Fruit fly (Drosophila melanogaster): ENCODE results near the gene Alp12.

The Alp12 gene

dm6 chr2L:19376145-19376544, 47.7 kb upstream of the Alp12 start (continued):
- TF ChIP-seq CG18619 (GFP tag; optimal IDR thresholded peaks at IDR 0.05) (no peak), CG3726 (GFP tag; IDR thresholded peaks at IDR 0.05) (0 out of 3 replicates have a peak, but pooled peaks have one; percentile 23), CG31224 (GFP tag; IDR thresholded peaks at IDR 0.05) (no peak), Mad (GFP tag; optimal IDR thresholded peaks at IDR 0.05) (no peak), gcm (GFP tag; optimal IDR thresholded peaks at IDR 0.05) (no peak), Ravus (GFP tag; IDR thresholded peaks at IDR 0.05) (no peak)

DNA sequence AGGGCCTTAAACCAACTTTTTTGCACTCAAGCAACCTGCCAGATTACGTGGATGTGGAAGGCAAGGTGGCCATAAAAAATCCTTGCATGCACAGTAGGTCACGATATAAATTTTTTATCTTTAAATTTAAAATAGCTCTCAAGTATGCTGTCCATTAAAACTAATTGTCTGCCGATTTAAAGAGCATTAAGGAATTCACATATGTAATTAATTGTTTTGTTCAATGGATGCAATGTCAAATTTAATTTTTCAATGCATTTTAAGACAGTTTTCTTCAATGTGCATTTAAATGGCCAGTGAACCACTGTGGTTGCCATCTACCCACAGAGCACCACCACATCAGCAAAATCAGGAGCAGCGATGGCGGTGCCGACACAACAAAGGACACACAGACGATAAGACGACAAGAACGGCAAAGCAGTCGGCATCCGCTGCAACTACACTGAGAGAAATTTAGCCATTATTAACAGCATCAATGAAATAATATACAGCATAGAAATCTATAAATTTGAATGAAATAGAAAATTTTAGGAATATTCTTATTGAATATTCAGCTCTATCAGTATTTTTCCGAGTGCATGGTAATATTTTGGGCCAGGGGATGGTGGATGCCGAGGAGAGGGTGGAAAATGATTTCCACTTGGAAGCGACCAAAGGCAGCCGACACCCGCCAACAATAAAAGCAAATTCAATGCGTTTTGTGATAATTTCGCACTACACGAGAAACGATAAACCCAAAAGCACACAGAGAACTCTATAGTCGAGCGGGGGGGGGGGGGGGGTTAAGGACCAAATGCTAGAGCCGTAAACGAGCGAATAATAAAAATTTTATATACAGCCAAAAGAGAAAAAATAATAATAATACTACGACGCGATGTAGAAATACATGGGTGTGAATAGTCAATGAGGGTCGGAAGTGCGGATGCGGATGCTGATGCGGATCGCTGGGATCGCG, 46.4 kb upstream of the Alp12 start:
- TF ChIP-seq CG11093 (GFP tag; IDR thresholded peaks at IDR 0.05), result 0 out of 3 replicates have a peak, but pooled peaks have one; percentile 34
- peak; percentile 3 for TF ChIP-seq Deaf1 (tag; optimal IDR thresholded peaks at IDR 0.05)
- peak; percentile 53 for TF ChIP-seq tio (GFP tag; optimal IDR thresholded peaks at IDR 0.05)
- peak; percentile 64 for TF ChIP-seq fd96Cb (tag; optimal IDR thresholded peaks at IDR 0.05)
- no peak for TF ChIP-seq unc-4 (GFP tag; IDR thresholded peaks at IDR 0.05; ENCODE audit: partially characterized antibody)
- peak; percentile 8 for TF ChIP-seq Lhr (GFP tag; optimal IDR thresholded peaks at IDR 0.05)
- TF ChIP-seq ssp (GFP tag; IDR thresholded peaks at IDR 0.05), result no peak
- TF ChIP-seq slp2 (GFP tag; optimal IDR thresholded peaks at IDR 0.05), result no peak
- no peak for TF ChIP-seq CG15073 (GFP tag; optimal IDR thresholded peaks at IDR 0.05)
- no peak for TF ChIP-seq h (optimal IDR thresholded peaks at IDR 0.05)
- peak; percentile 3 for TF ChIP-seq CG16863 (GFP tag; optimal IDR thresholded peaks at IDR 0.05)
- no peak for TF ChIP-seq Jarid2 (GFP tag; optimal IDR thresholded peaks at IDR 0.05)
- TF ChIP-seq CG12071 (GFP tag; optimal IDR thresholded peaks at IDR 0.05), result peak; percentile 10
- TF ChIP-seq CG6272 (GFP tag; IDR thresholded peaks at IDR 0.05), result no peak
- no peak for TF ChIP-seq corto (GFP tag; optimal IDR thresholded peaks at IDR 0.05)
- no peak for TF ChIP-seq CG32772 (GFP tag; IDR thresholded peaks at IDR 0.05)
- no peak for TF ChIP-seq NFAT (GFP tag; IDR thresholded peaks at IDR 0.05)
- TF ChIP-seq CG1832 (GFP tag; optimal IDR thresholded peaks at IDR 0.05), result no peak
- TF ChIP-seq klu (GFP tag; IDR thresholded peaks at IDR 0.05), result no peak
- TF ChIP-seq CG14965 (GFP tag; optimal IDR thresholded peaks at IDR 0.05; ENCODE audit: borderline replicate concordance), result no peak
- TF ChIP-seq Doc3 (GFP tag; IDR thresholded peaks at IDR 0.05; ENCODE audit: partially characterized antibody), result no peak
- peak; percentile 49 for TF ChIP-seq CG2875 (GFP tag; optimal IDR thresholded peaks at IDR 0.05)
- peak; percentile 64 for TF ChIP-seq crol (GFP tag; IDR thresholded peaks at IDR 0.05)
- TF ChIP-seq nom (GFP tag; optimal IDR thresholded peaks at IDR 0.05), result no peak
- no peak for TF ChIP-seq cwo (GFP tag; optimal IDR thresholded peaks at IDR 0.05)
- TF ChIP-seq pum (GFP tag; optimal IDR thresholded peaks at IDR 0.05), result no peak
- TF ChIP-seq pnt (GFP tag; optimal IDR thresholded peaks at IDR 0.05), result no peak
- TF ChIP-seq CG7745 (tag; optimal IDR thresholded peaks at IDR 0.05), result no peak
- TF ChIP-seq Opbp (GFP tag; IDR thresholded peaks at IDR 0.05; ENCODE audit: partially characterized antibody), result no peak
- no peak for TF ChIP-seq E2f2 (GFP tag; IDR thresholded peaks at IDR 0.05)
- no peak for TF ChIP-seq CG15011 (GFP tag; optimal IDR thresholded peaks at IDR 0.05)
- no peak for TF ChIP-seq Dek (tag; optimal IDR thresholded peaks at IDR 0.05)
- no peak for TF ChIP-seq hkb (optimal IDR thresholded peaks at IDR 0.05)
- TF ChIP-seq hkb (GFP tag; IDR thresholded peaks at IDR 0.05), result 0 out of 2 replicates have a peak, but pooled peaks have one; percentile 32
- TF ChIP-seq lbe (GFP tag; optimal IDR thresholded peaks at IDR 0.05), result no peak
- TF ChIP-seq Six4 (GFP tag; optimal IDR thresholded peaks at IDR 0.05), result no peak
- no peak for TF ChIP-seq MESR4 (GFP tag; optimal IDR thresholded peaks at IDR 0.05)
- TF ChIP-seq CG11504 (tag; optimal IDR thresholded peaks at IDR 0.05), result peak; percentile 53
- TF ChIP-seq Abd-B (GFP tag; optimal IDR thresholded peaks at IDR 0.05), result no peak
- no peak for TF ChIP-seq Bdp1 (GFP tag; optimal IDR thresholded peaks at IDR 0.05)
- peak; percentile 31 for TF ChIP-seq CG1602 (GFP tag; optimal IDR thresholded peaks at IDR 0.05)

Data from whole organism, embryonic.